Worm (Caenorhabditis elegans) whole organism, L4 larva: ENCODE measurements around the gene Y46G5A.38.

Experiments used
- D1046.2 ChIP-seq: fragments of 200-800 bp; sonication (Bioruptor generic); IDR thresholded peaks from 2 replicates; pipeline ENCODE4 v1.3.6; 2022; ENCODE audit warnings: missing genetic modification characterization, missing compliant biosample characterization
- F44E2.7 ChIP-seq: fragments of 200-800 bp; sonication (Bioruptor generic); IDR thresholded peaks from 2 replicates; pipeline ENCODE4 v2.1.2; 2022; ENCODE audit warnings: missing genetic modification characterization, missing compliant biosample characterization
- T26A8.4 ChIP-seq: fragments of 200-800 bp; sonication (Bioruptor generic); IDR thresholded peaks from 2 replicates; pipeline ENCODE4 v1.3.6; 2022; ENCODE audit warnings: missing genetic modification characterization, missing compliant biosample characterization
- ZK546.5 ChIP-seq, 2 experiments: sonication (generic microtip); optimal IDR thresholded peaks; 2 replicates each; lab custom pipeline; 2017; ENCODE audit warnings: missing biosample characterization in 2 of 2, missing genetic modification characterization in 2 of 2
- aha-1 ChIP-seq: fragments of 150-350 bp; peaks from one replicate; lab custom pipeline; 2014; ENCODE audit warnings: missing biosample characterization, missing genetic modification characterization
- ama-1 ChIP-seq: fragments of 150-350 bp; optimal IDR thresholded peaks from 2 replicates; lab custom pipeline; 2014; ENCODE audit warnings: inconsistent platforms, mixed read lengths
- arid-1 ChIP-seq: fragments of 200-800 bp; sonication (Bioruptor generic); conservative IDR thresholded peaks from 2 replicates; pipeline ENCODE4 v1.3.6; 2022; ENCODE audit warnings: missing genetic modification reagents, missing genetic modification characterization, missing compliant biosample characterization
- ceh-32 ChIP-seq: sonication (generic microtip); optimal IDR thresholded peaks from 2 replicates; lab custom pipeline; 2016; ENCODE audit warnings: mild to moderate bottlenecking, missing genetic modification characterization, missing compliant biosample characterization; ENCODE audit not compliant: poor library complexity
- ceh-62 ChIP-seq: sonication (generic microtip); optimal IDR thresholded peaks from 2 replicates; lab custom pipeline; 2017; ENCODE audit warnings: missing biosample characterization, missing genetic modification characterization
- cey-2 ChIP-seq: sonication (generic microtip); optimal IDR thresholded peaks from 3 replicates; lab custom pipeline; 2017; ENCODE audit warnings: missing genetic modification characterization, mild to moderate bottlenecking, missing compliant biosample characterization, antibody characterized with exemption, borderline replicate concordance; ENCODE audit not compliant: insufficient read depth
- daf-19 ChIP-seq: fragments of 200-800 bp; sonication (Bioruptor generic); conservative IDR thresholded peaks from 2 replicates; pipeline ENCODE4 v1.3.6; 2022; ENCODE audit warnings: missing genetic modification characterization, missing compliant biosample characterization
- daf-8 ChIP-seq: fragments of 200-800 bp; sonication (Bioruptor generic); IDR thresholded peaks from 2 replicates; pipeline ENCODE4 v1.3.6; 2022; ENCODE audit warnings: missing genetic modification characterization, missing compliant biosample characterization
- dmd-8 ChIP-seq: fragments of 200-800 bp; sonication (Bioruptor generic); IDR thresholded peaks from 2 replicates; pipeline ENCODE4 v1.3.6; 2022; ENCODE audit warnings: missing genetic modification characterization, missing compliant biosample characterization
- egl-43 ChIP-seq: fragments of 200-800 bp; sonication (Bioruptor generic); IDR thresholded peaks from 2 replicates; pipeline ENCODE4 v1.3.6; 2022; ENCODE audit warnings: missing genetic modification reagents, missing genetic modification characterization, missing compliant biosample characterization
- fkh-10 ChIP-seq: fragments of 150-350 bp; optimal IDR thresholded peaks from 2 replicates; lab custom pipeline; 2014; ENCODE audit warnings: missing biosample characterization, missing genetic modification reagents, missing genetic modification characterization
- gei-8 ChIP-seq: fragments of 200-800 bp; sonication (Bioruptor generic); optimal IDR thresholded peaks from 2 replicates; lab custom pipeline; 2018; ENCODE audit warnings: mild to moderate bottlenecking, missing genetic modification characterization, missing compliant biosample characterization
- lin-15B ChIP-seq: fragments of 150-350 bp; sonication (generic microtip); optimal IDR thresholded peaks from 3 replicates; lab custom pipeline; 2014; ENCODE audit warnings: missing biosample characterization, missing genetic modification characterization
- lir-3 ChIP-seq: sonication (generic microtip); optimal IDR thresholded peaks from 2 replicates; lab custom pipeline; 2016; ENCODE audit warnings: mild to moderate bottlenecking, missing genetic modification characterization, missing compliant biosample characterization
- nhr-10 ChIP-seq: fragments of 150-350 bp; optimal IDR thresholded peaks from 2 replicates; lab custom pipeline; 2014; ENCODE audit warnings: missing biosample characterization, missing genetic modification characterization
- nhr-25 ChIP-seq: sonication (generic microtip); optimal IDR thresholded peaks from 2 replicates; lab custom pipeline; 2017; ENCODE audit warnings: missing genetic modification characterization, mild to moderate bottlenecking, missing compliant biosample characterization, antibody characterized with exemption, moderate library complexity, borderline replicate concordance; ENCODE audit not compliant: insufficient read depth
- nhr-28 ChIP-seq: fragments of 150-350 bp; optimal IDR thresholded peaks from 2 replicates; lab custom pipeline; 2014; ENCODE audit warnings: missing biosample characterization, missing genetic modification characterization
- nhr-76 ChIP-seq: fragments of 150-350 bp; optimal IDR thresholded peaks from 2 replicates; lab custom pipeline; 2014; ENCODE audit warnings: missing biosample characterization, missing genetic modification characterization
- nhr-77 ChIP-seq: fragments of 150-350 bp; optimal IDR thresholded peaks from 2 replicates; lab custom pipeline; 2014; ENCODE audit warnings: missing biosample characterization, missing genetic modification characterization
- php-3 ChIP-seq: fragments of 200-800 bp; sonication (Bioruptor generic); IDR thresholded peaks from 2 replicates; pipeline ENCODE4 v1.3.6; 2022; ENCODE audit warnings: missing genetic modification reagents, missing genetic modification characterization, missing compliant biosample characterization
- snpc-1.2 ChIP-seq: fragments of 200-800 bp; sonication (Bioruptor generic); IDR thresholded peaks from 2 replicates; pipeline ENCODE4 v1.3.6; 2022; ENCODE audit warnings: missing genetic modification reagents, missing genetic modification characterization, missing compliant biosample characterization
- snpc-4 ChIP-seq: fragments of 150-350 bp; optimal IDR thresholded peaks from 2 replicates; lab custom pipeline; 2014; ENCODE audit warnings: missing biosample characterization, missing genetic modification characterization
- unc-130 ChIP-seq: sonication (generic microtip); optimal IDR thresholded peaks from 2 replicates; lab custom pipeline; 2016; ENCODE audit warnings: missing genetic modification reagents, missing genetic modification characterization, missing compliant biosample characterization
- unc-62 ChIP-seq, 3 experiments: fragments of 150-350 bp in 1 of 3; sonication (generic microtip); optimal IDR thresholded peaks in 2 of 3; peaks in 1 of 3; 1 replicate in 1 of 3; 2 replicates in 2 of 3; lab custom pipeline; 2014 to 2017; ENCODE audit warnings: missing biosample characterization in 3 of 3, missing genetic modification characterization in 3 of 3, missing genetic modification reagents in 3 of 3, missing genotype in 1 of 3
- zip-2 ChIP-seq: fragments of 150-350 bp; optimal IDR thresholded peaks from 2 replicates; lab custom pipeline; 2014; ENCODE audit warnings: missing biosample characterization, missing genetic modification characterization

Gene Y46G5A.38

DNA sequence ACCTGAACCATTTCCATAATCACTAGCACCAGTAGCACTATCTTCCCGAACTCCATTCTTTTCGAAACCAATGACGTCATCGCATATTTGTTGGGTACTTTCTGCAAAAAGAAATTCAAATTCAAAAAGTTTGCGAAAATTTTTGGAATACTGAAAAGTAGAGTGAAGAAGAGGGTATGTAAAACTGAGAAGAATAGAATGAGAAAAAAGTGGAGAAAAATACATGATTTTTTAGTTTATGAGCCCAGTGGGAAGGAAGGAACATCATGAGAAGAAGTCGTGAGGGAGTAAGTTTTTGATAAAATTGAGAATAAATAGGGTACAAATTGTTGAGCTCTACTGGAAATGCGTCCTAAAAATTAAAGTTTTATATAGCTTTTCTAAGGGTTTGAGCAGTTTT, 13.2 kb downstream of the Y46G5A.38 start, which contains the start of gene lgc-35 (continued):
- TF ChIP-seq fkh-10: no peak
- TF ChIP-seq snpc-1.2 (GFP tag; lab: Robert Waterston, UW): no peak
- no peak for TF ChIP-seq snpc-4 (tag; lab: Kevin White, UChicago)

DNA sequence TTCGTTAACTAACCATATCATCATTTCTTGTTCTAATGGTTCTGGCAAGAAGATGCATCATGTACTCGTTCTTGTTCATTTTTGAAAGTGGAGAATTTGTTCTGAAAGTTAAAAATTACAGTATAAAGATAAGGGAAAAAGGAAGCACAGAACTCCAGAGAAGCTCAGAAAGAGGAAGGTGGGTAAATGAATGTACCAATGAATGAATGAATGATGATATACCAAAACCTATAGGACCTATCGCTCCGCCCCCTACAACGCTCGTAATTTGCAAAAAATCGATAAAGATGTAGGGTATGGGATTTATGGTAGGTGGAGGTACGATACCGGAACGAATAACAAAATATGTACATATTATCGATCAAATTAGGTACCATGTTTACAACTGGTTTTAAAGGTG, 20.9 kb downstream of the Y46G5A.38 start, which contains the start of gene pes-10:
TSS of gene pes-10 (minus strand) at position 101 of the 400 bp plus-strand sequence.
- peak in 1 of 2 experiments; percentile 65 for TF ChIP-seq unc-62 (GFP tag; optimal IDR thresholded peaks at IDR 0.05 in 1 of 2; lab: Kevin White, UChicago)
- no peak for TF ChIP-seq unc-62 (tag; optimal IDR thresholded peaks at IDR 0.05; lab: Kevin White, UChicago)
- no peak for TF ChIP-seq zip-2 (tag; lab: Kevin White, UChicago)

DNA sequence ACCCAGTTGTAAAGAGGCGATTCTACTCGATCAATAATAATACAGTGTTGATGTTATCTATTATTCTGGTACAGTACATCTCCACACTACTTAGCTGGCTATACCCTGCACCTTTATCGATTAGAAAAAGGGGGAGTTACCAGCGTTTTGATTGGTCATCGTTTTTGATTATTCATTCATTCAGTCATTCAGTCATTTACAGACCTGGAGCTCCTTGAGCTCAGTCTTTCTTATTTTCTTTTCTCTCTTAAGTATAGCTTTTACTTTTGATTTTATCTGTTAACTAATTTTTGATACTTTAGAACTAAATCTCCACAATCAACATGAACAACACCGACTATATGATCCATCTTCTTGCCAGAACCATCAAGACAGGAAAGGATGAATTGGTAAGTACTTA, 23.3 kb downstream of the Y46G5A.38 start, which contains the start of gene Y46G5A.28:
TSS of gene Y46G5A.28 (plus strand) at position 301 of the 400 bp plus-strand sequence.
- TF ChIP-seq gei-8 (GFP tag; lab: Kevin White, UChicago) (no peak), aha-1 (tag; lab: Kevin White, UChicago) (peak; percentile 46)

DNA sequence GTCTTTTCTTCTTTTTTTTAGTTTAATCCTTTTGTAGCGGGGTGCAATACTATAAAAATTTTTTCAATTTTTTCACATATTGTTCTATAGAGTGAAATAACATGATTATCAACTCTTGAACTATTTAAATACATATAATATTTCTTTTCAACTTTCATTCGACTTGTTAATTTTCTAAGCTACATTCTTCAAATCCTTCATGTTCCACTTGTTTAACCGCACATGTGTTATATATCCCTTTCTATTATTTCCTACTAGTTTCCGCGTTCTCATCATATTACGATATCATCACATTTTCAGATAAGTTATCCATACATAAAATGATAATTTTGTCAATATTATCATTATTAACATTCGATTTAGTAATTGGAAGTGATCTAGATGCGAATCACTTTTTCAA, 29.0 kb downstream of the Y46G5A.38 start, which contains the start of gene Y46G5A.29:
TSS of gene Y46G5A.29 (plus strand) at position 301 of the 400 bp plus-strand sequence.
- no peak for TF ChIP-seq D1046.2
- TF ChIP-seq daf-19 (GFP tag; lab: Robert Waterston, UW): no peak
- no peak for TF ChIP-seq fkh-10
- no peak for TF ChIP-seq lir-3 (tag; lab: Kevin White, UChicago)
- no peak for TF ChIP-seq ceh-32
- TF ChIP-seq egl-43 (GFP tag; lab: Robert Waterston, UW): no peak
- TF ChIP-seq cey-2 (tag; lab: Kevin White, UChicago): no peak
- no peak for TF ChIP-seq lin-15B (tag; lab: Kevin White, UChicago)
- TF ChIP-seq nhr-76: no peak
- no peak for TF ChIP-seq aha-1 (tag; lab: Kevin White, UChicago)
- TF ChIP-seq php-3 (GFP tag; lab: Robert Waterston, UW): no peak
- no peak for TF ChIP-seq nhr-25 (tag; lab: Kevin White, UChicago)

DNA sequence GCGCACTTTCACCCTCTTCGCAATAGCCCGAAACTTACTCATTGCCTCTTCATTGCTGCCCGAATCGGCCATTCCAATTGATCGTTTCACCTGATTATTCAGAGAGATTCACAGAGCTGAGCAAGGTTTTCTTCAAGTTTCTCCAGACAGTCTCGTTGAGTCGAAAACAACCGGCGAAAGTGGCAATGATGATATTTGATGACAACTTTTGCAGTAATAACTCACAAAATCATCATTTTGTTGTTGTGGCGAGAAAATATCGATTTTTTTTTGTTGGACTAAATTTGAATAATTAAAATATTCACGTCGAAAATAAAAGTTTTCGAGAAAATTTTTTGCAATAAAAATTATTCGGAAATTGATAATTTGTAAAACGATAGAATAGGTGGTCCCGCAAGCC, 38.8 kb downstream of the Y46G5A.38 start, which contains the start of gene snf-5:
TSS of gene snf-5 (minus strand) at position 182 of the 400 bp plus-strand sequence.
- TF ChIP-seq nhr-28 (tag; lab: Kevin White, UChicago): no peak
- no peak for TF ChIP-seq zip-2 (tag; lab: Kevin White, UChicago)
- no peak for TF ChIP-seq nhr-10 (tag; lab: Kevin White, UChicago)
- TF ChIP-seq daf-8: no peak
- TF ChIP-seq ceh-62: no peak
- no peak for TF ChIP-seq dmd-8 (GFP tag; lab: Robert Waterston, UW)
- TF ChIP-seq, all 104 proteins: peak for 0

DNA sequence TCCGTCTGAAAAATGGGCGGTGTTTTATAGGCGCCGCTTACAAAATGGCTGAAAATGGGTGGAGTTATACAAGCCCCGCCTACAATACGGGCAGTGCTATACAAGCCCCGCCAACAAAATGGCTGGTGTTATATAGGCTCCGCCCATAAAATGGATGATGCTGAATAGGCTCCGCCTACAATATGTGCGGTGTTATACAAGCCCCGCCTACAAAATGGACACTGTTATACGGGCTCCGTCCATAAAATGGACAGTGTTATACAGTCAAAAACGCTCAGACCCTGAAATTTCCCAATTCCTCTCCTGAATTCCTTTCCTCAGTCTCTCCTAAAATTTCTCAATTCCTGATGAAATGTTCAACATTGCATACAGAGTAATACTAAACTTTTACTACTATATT, 39.2 kb downstream of the Y46G5A.38 start:
- TF ChIP-seq T26A8.4 (0 out of 2 replicates have a peak, but pooled peaks have one; percentile 13), dmd-8 (GFP tag; lab: Robert Waterston, UW) (0 out of 2 replicates have a peak, but pooled peaks have one; percentile 60), aha-1 (tag; lab: Kevin White, UChicago) (peak; percentile 85), arid-1 (no peak), unc-130 (GFP tag; lab: Kevin White, UChicago) (no peak), gei-8 (GFP tag; lab: Kevin White, UChicago) (no peak), nhr-77 (peak; percentile 1), F44E2.7 (GFP tag; lab: Robert Waterston, UW) (0 out of 2 replicates have a peak, but pooled peaks have one; percentile 25), ZK546.5 (tag; optimal IDR thresholded peaks at IDR 0.05; lab: Kevin White, UChicago) (no peak), ama-1 (peak; percentile 56)
- TF ChIP-seq, all 104 proteins: peak for 6
